Fruit fly (Drosophila melanogaster): ENCODE data around the gene caps.
A peak's percentile ranks its signal among the peaks of the same experiment; 100 is the strongest.

caps gene

dm6 chr3L:13236646-13237045 is 8.2 kb downstream of the caps start:
- TF ChIP-seq gl (tag; optimal IDR thresholded peaks at IDR 0.05) (no peak), Ets98B (GFP tag; IDR thresholded peaks at IDR 0.05) (0 out of 2 replicates have a peak, but pooled peaks have one; percentile 7), Pif1A (GFP tag; optimal IDR thresholded peaks at IDR 0.05) (no peak), fd96Ca (GFP tag; IDR thresholded peaks at IDR 0.05) (0 out of 3 replicates have a peak, but pooled peaks have one; percentile 15), CG4496 (GFP tag; IDR thresholded peaks at IDR 0.05) (peak; percentile 40), CG14655 (GFP tag; optimal IDR thresholded peaks at IDR 0.05) (peak; percentile 8)

dm6 chr3L:13237056-13237455 is 8.6 kb downstream of the caps start:
- TF ChIP-seq CG8159 (tag; optimal IDR thresholded peaks at IDR 0.05) (peak; percentile 23), Pif1B (GFP tag; optimal IDR thresholded peaks at IDR 0.05) (no peak), CG17806 (tag; optimal IDR thresholded peaks at IDR 0.05) (no peak), D1 (tag; optimal IDR thresholded peaks at IDR 0.05) (no peak), CG12605 (GFP tag; IDR thresholded peaks at IDR 0.05) (no peak; the same call in 1 of the 2 replicates), Snoo (tag; optimal IDR thresholded peaks at IDR 0.05) (no peak), CG4496 (GFP tag; IDR thresholded peaks at IDR 0.05) (no peak), Ets98B (GFP tag; IDR thresholded peaks at IDR 0.05) (no peak), fd96Ca (GFP tag; IDR thresholded peaks at IDR 0.05) (no peak), CG8301 (tag; optimal IDR thresholded peaks at IDR 0.05) (no peak), CG32121 (GFP tag; IDR thresholded peaks at IDR 0.05) (no peak), Pif1A (GFP tag; optimal IDR thresholded peaks at IDR 0.05) (no peak), CG14655 (GFP tag; optimal IDR thresholded peaks at IDR 0.05) (peak; percentile 29), CG34367 (tag; optimal IDR thresholded peaks at IDR 0.05) (no peak), CG13204 (GFP tag; optimal IDR thresholded peaks at IDR 0.05) (no peak), CG10348 (GFP tag; IDR thresholded peaks at IDR 0.05) (no peak), CG15710 (tag; optimal IDR thresholded peaks at IDR 0.05) (peak; percentile 4), CG9948 (tag; optimal IDR thresholded peaks at IDR 0.05) (peak; percentile 18), EcR (GFP tag; optimal IDR thresholded peaks at IDR 0.05) (peak; percentile 16), gl (tag; optimal IDR thresholded peaks at IDR 0.05) (no peak), rn (GFP tag; IDR thresholded peaks at IDR 0.05) (no peak)

dm6 chr3L:13244181-13244580 is 15.7 kb downstream of the caps start:
- TF ChIP-seq Ets98B (GFP tag; IDR thresholded peaks at IDR 0.05) (0 out of 2 replicates have a peak, but pooled peaks have one; percentile 15), CG15710 (tag; optimal IDR thresholded peaks at IDR 0.05) (no peak), Pif1A (GFP tag; optimal IDR thresholded peaks at IDR 0.05) (no peak)

DNA sequence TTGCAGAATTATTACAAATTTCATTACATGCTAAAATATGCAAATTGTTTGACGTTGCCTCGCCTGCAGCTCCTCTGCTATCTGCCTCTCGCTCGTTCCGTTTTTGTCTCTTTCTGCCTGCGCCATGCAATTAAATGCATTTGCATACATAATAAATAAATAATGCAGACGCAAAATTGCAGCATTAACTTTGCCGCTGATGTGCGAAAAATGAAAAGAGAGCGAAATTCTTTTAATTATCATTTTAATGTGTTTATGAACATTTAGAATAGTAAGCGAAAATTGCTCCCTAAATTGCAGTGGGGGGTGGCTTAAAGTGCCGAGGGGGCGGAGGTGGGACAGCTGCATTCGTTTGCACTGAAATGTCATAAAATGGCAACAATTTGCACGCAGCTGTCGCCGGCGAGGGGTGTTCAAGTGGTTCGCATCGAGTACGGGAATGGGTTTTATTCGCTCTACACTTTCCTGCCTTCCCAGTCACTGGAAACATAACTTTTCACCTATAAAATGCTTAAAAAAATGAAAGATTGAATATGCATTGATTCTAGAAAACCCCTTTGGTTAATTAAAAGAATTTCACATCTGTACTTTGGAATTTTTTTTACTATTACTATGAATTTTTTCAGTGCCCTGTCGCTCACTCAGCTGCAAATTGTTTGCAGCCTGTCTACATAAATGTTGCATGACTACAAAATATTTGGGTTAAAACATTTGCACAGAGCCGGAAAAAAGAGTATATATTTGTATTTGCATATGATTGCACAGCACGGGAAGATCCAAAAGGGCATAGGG is 18.0 kb downstream of the caps start:
- TF ChIP-seq CG4496 (GFP tag; IDR thresholded peaks at IDR 0.05) (peak; percentile 18; the same call in 1 of the 3 replicates), CG17806 (tag; optimal IDR thresholded peaks at IDR 0.05) (no peak), Ets98B (GFP tag; IDR thresholded peaks at IDR 0.05) (0 out of 2 replicates have a peak, but pooled peaks have one; percentile 14)

DNA sequence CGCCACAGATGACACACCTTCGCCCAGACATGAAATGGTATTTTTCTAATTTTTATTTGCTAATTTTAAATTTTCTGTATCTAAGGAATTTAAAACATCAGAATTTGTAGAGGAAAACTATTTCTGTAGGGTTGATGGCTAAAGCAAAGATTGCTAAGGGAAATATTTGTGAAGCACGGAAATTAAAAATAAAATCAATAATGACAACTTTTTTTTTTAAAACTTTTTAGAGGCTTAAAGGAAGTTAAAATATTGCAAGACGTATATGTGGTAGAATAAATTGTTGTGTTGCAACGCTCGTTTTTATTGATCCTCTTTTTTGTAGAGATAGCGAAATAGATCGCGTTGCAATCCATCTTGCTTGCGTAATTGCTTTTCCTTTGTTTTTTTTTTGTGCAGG is 20.1 kb downstream of the caps start, which contains the start of gene CG32119:
TSS of gene CG32119 (minus strand) at position 101 of the 400 bp plus-strand sequence.
- TF ChIP-seq Snoo (tag; optimal IDR thresholded peaks at IDR 0.05): no peak
- TF ChIP-seq Pif1A (GFP tag; optimal IDR thresholded peaks at IDR 0.05): no peak
- TF ChIP-seq CG17806 (tag; optimal IDR thresholded peaks at IDR 0.05): no peak
- no peak for TF ChIP-seq CG4496 (GFP tag; IDR thresholded peaks at IDR 0.05)
- no peak for TF ChIP-seq CG8301 (tag; optimal IDR thresholded peaks at IDR 0.05)
- TF ChIP-seq rn (GFP tag; IDR thresholded peaks at IDR 0.05): no peak
- no peak for TF ChIP-seq D1 (tag; optimal IDR thresholded peaks at IDR 0.05)
- no peak for TF ChIP-seq CG34367 (tag; optimal IDR thresholded peaks at IDR 0.05)
- no peak for TF ChIP-seq CG8159 (tag; optimal IDR thresholded peaks at IDR 0.05)
- TF ChIP-seq fd96Ca (GFP tag; IDR thresholded peaks at IDR 0.05): no peak
- no peak for TF ChIP-seq CG10348 (GFP tag; IDR thresholded peaks at IDR 0.05)
- no peak for TF ChIP-seq CG32121 (GFP tag; IDR thresholded peaks at IDR 0.05)
- no peak for TF ChIP-seq CG12605 (GFP tag; IDR thresholded peaks at IDR 0.05)
- no peak for TF ChIP-seq CG14655 (GFP tag; optimal IDR thresholded peaks at IDR 0.05)

- no peak for TF ChIP-seq CG12605 (GFP tag; IDR thresholded peaks at IDR 0.05)
- no peak for TF ChIP-seq EcR (GFP tag; optimal IDR thresholded peaks at IDR 0.05)
- TF ChIP-seq CG14655 (GFP tag; optimal IDR thresholded peaks at IDR 0.05): no peak
- TF ChIP-seq CG17806 (tag; optimal IDR thresholded peaks at IDR 0.05): no peak
- TF ChIP-seq gl (tag; optimal IDR thresholded peaks at IDR 0.05): no peak
- TF ChIP-seq Snoo (tag; optimal IDR thresholded peaks at IDR 0.05): no peak
- TF ChIP-seq CG8301 (tag; optimal IDR thresholded peaks at IDR 0.05): no peak
- TF ChIP-seq CG9948 (tag; optimal IDR thresholded peaks at IDR 0.05): no peak
- no peak for TF ChIP-seq CG13204 (GFP tag; optimal IDR thresholded peaks at IDR 0.05)
- no peak for TF ChIP-seq CG32121 (GFP tag; IDR thresholded peaks at IDR 0.05)
These were observed 20.9 kb downstream of the caps start for dm6 chr3L:13249374-13249773.

DNA sequence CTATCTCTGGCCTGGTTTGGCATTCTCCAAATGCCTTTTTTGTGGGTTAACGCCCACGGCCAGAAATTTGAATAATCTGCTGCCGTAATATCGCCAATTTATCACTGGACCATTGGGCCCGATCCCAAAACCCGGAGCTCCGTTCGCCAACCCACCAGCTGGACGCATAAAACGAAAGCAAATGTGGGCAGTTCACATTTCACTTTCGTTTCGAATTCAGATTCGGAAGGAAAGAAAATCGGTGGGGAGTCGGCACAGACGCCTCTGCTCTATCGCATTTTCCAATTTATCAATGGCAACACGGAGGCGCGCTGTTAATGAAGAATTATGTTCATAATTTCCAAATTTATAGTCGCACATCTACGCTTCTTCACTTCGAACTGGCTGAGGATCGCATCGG is 21.6 kb downstream of the caps start:
- TF ChIP-seq CG4496 (GFP tag; IDR thresholded peaks at IDR 0.05) (no peak), Pif1B (GFP tag; optimal IDR thresholded peaks at IDR 0.05) (no peak), CG9948 (tag; optimal IDR thresholded peaks at IDR 0.05) (no peak), CG8301 (tag; optimal IDR thresholded peaks at IDR 0.05) (no peak), CG8159 (tag; optimal IDR thresholded peaks at IDR 0.05) (no peak), fd96Ca (GFP tag; IDR thresholded peaks at IDR 0.05) (no peak), CG10348 (GFP tag; IDR thresholded peaks at IDR 0.05) (no peak), Snoo (tag; optimal IDR thresholded peaks at IDR 0.05) (no peak), rn (GFP tag; IDR thresholded peaks at IDR 0.05) (no peak), D1 (tag; optimal IDR thresholded peaks at IDR 0.05) (no peak), gl (tag; optimal IDR thresholded peaks at IDR 0.05) (no peak), CG34367 (tag; optimal IDR thresholded peaks at IDR 0.05) (no peak), CG32121 (GFP tag; IDR thresholded peaks at IDR 0.05) (no peak), CG13204 (GFP tag; optimal IDR thresholded peaks at IDR 0.05) (no peak), EcR (GFP tag; optimal IDR thresholded peaks at IDR 0.05) (no peak), CG12605 (GFP tag; IDR thresholded peaks at IDR 0.05) (no peak), CG14655 (GFP tag; optimal IDR thresholded peaks at IDR 0.05) (no peak), CG17806 (tag; optimal IDR thresholded peaks at IDR 0.05) (no peak)
